Fruit fly (Drosophila melanogaster) Kc167 (cell line): Measurements from ENCODE around the gene pix.

Experiments used
- Myc ChIP-seq: fragments of >200 bp; optimal IDR thresholded peaks from 2 replicates; lab custom pipeline; 2017; ENCODE audit warnings: missing external identifiers
- Sin3A ChIP-seq: fragments of >200 bp; optimal IDR thresholded peaks from 2 replicates; lab custom pipeline; 2018; ENCODE audit warnings: missing external identifiers
- h ChIP-seq: fragments of >200 bp; optimal IDR thresholded peaks from 3 replicates; lab custom pipeline; 2018; ENCODE audit warnings: missing external identifiers
- insv ChIP-seq: fragments of >200 bp; optimal IDR thresholded peaks from 3 replicates; lab custom pipeline; 2018; ENCODE audit warnings: missing external identifiers
- psq ChIP-seq: fragments of >200 bp; optimal IDR thresholded peaks from 2 replicates; lab custom pipeline; 2017; ENCODE audit warnings: missing external identifiers
- ttk ChIP-seq: sonication (Bioruptor generic); optimal IDR thresholded peaks from 2 replicates; lab custom pipeline; 2017; ENCODE audit warnings: missing external identifiers

The pix gene

dm6 chr3L:8974478-8975477, at the start of gene pix, which contains the start of gene Srp68:
TSS of gene pix (minus strand) at chr3L:8974765.
TSS of gene Srp68 (plus strand) at chr3L:8975046.
- no peak for TF ChIP-seq h (lab: Kevin White, UChicago)
- no peak for TF ChIP-seq Myc (lab: Kevin White, UChicago)
- TF ChIP-seq ttk (lab: Kevin White, UChicago), result no peak
- TF ChIP-seq psq, result no peak
- TF ChIP-seq insv (lab: Kevin White, UChicago), result no peak
- no peak for TF ChIP-seq Sin3A

dm6 chr3L:9023627-9024026, 49.1 kb upstream of the pix start:
- TF ChIP-seq ttk (lab: Kevin White, UChicago) (no peak), insv (lab: Kevin White, UChicago) (no peak), psq (no peak), Myc (lab: Kevin White, UChicago) (no peak), Sin3A (no peak), h (lab: Kevin White, UChicago) (no peak)

dm6 chr3L:9020436-9021370, 46.1 kb upstream of the pix start:
- no peak for TF ChIP-seq h (lab: Kevin White, UChicago)
- no peak for TF ChIP-seq ttk (lab: Kevin White, UChicago)
- TF ChIP-seq insv (lab: Kevin White, UChicago), result no peak
- no peak for TF ChIP-seq psq
- no peak for TF ChIP-seq Sin3A
- no peak for TF ChIP-seq Myc (lab: Kevin White, UChicago)

- no peak for TF ChIP-seq Myc (lab: Kevin White, UChicago)
- TF ChIP-seq Sin3A, result no peak
- TF ChIP-seq h (lab: Kevin White, UChicago), result no peak
- TF ChIP-seq ttk (lab: Kevin White, UChicago), result no peak
- TF ChIP-seq insv (lab: Kevin White, UChicago), result no peak
- no peak for TF ChIP-seq psq
Observed at dm6 chr3L:9019196-9019662, 44.7 kb upstream of the pix start, which contains the start of gene Doc2. TSS of gene Doc2 (minus strand) at chr3L:9019246.

- TF ChIP-seq h (lab: Kevin White, UChicago) (no peak), insv (lab: Kevin White, UChicago) (no peak), Myc (lab: Kevin White, UChicago) (no peak), ttk (lab: Kevin White, UChicago) (no peak), Sin3A (no peak), psq (no peak)
Observed at dm6 chr3L:9017414-9017813, 42.8 kb upstream of the pix start.

- TF ChIP-seq Myc (lab: Kevin White, UChicago) (no peak), insv (lab: Kevin White, UChicago) (no peak), ttk (lab: Kevin White, UChicago) (no peak), Sin3A (no peak), h (lab: Kevin White, UChicago) (no peak), psq (no peak)
Observed at dm6 chr3L:9013745-9014144, 39.2 kb upstream of the pix start.

dm6 chr3L:9011485-9012389, 37.2 kb upstream of the pix start:
- TF ChIP-seq Sin3A (no peak), ttk (lab: Kevin White, UChicago) (no peak), Myc (lab: Kevin White, UChicago) (no peak), h (lab: Kevin White, UChicago) (no peak), psq (no peak)

- no peak for TF ChIP-seq ttk (lab: Kevin White, UChicago)
- no peak for TF ChIP-seq Sin3A
- TF ChIP-seq Myc (lab: Kevin White, UChicago), result no peak
- TF ChIP-seq h (lab: Kevin White, UChicago), result no peak
- no peak for TF ChIP-seq psq
- TF ChIP-seq insv (lab: Kevin White, UChicago), result no peak
Observed at dm6 chr3L:9009738-9010137, 35.2 kb upstream of the pix start, which contains the start of gene CG5194. TSS of gene CG5194 (minus strand) at chr3L:9009838.

dm6 chr3L:9004788-9005246, 30.3 kb upstream of the pix start, which contains the start of gene Doc3:
TSS of gene Doc3 (plus strand) at chr3L:9005196.
- TF ChIP-seq psq (no peak), h (lab: Kevin White, UChicago) (no peak), Myc (lab: Kevin White, UChicago) (no peak), ttk (lab: Kevin White, UChicago) (no peak), Sin3A (no peak), insv (lab: Kevin White, UChicago) (no peak)

dm6 chr3L:9003369-9003768, 28.8 kb upstream of the pix start:
- TF ChIP-seq Myc (lab: Kevin White, UChicago), result no peak
- TF ChIP-seq ttk (lab: Kevin White, UChicago), result no peak
- no peak for TF ChIP-seq Sin3A
- no peak for TF ChIP-seq insv (lab: Kevin White, UChicago)
- TF ChIP-seq h (lab: Kevin White, UChicago), result no peak
- no peak for TF ChIP-seq psq
